Comparison of ENCODE assay signal across 6 fruit fly cellular contexts in the genomic region with DNA sequence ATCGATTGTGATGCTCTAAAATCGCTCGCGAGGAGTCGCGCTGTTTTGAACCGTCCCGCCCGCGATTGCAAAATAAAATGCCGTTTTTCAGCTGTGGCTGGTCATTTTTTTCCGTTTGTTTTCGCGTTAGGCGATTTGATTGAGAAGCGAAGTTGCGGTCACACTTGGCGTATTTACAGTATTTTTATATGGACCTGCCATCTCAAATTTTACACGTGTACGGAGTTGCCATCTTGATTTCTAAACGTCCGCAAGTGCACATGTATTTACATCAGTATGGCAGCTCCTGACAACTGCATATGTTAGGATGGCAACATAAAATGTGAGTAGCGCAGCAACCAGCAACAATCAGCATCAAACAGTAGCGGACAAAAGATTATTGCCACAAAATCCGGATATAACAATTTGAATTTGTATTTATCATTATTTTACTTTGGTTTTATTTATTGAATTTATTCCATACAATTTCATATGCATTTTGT.
TF ChIP-seq lines count a peak whose summit lies in the region.

A gene (minus strand): TSS at position 82 of the 482 bp plus-strand sequence.

- peak; percentile 77 to 79 for TF ChIP-seq CTCF in S2 (optimal IDR thresholded peaks at IDR 0.05; lab: Kevin White, UChicago)
- peak; percentile 78 for TF ChIP-seq CTCF in whole organism, embryonic (GFP tag; optimal IDR thresholded peaks at IDR 0.05; lab: Kevin White, UChicago)

TF ChIP-seq in whole organism, adult, 20 proteins besides CTCF, POLR2A, EP300 and RAD21 (continues in another document):
- TF ChIP-seq CG33017 (tag; optimal IDR thresholded peaks at IDR 0.05; lab: Kevin White, UChicago) (peak; percentile 83), cnc (optimal IDR thresholded peaks at IDR 0.05; lab: Kevin White, UChicago) (no peak), Hr96 (GFP tag; optimal IDR thresholded peaks at IDR 0.05; lab: Kevin White, UChicago) (peak; percentile 94), toe (GFP tag; optimal IDR thresholded peaks at IDR 0.05; lab: Kevin White, UChicago) (peak; percentile 92), CG7045 (GFP tag; optimal IDR thresholded peaks at IDR 0.05; lab: Kevin White, UChicago) (peak; percentile 89), tj (GFP tag; optimal IDR thresholded peaks at IDR 0.05; lab: Kevin White, UChicago) (peak; percentile 42), Mnt (GFP tag; optimal IDR thresholded peaks at IDR 0.05; lab: Kevin White, UChicago) (peak; percentile 93), bab1 (GFP tag; optimal IDR thresholded peaks at IDR 0.05; lab: Kevin White, UChicago) (peak; percentile 93), Clk (GFP tag; optimal IDR thresholded peaks at IDR 0.05; lab: Kevin White, UChicago) (peak; percentile 84), CG5204 (GFP tag; optimal IDR thresholded peaks at IDR 0.05; lab: Kevin White, UChicago) (peak; percentile 94), pad (GFP tag; optimal IDR thresholded peaks at IDR 0.05; lab: Kevin White, UChicago) (peak; percentile 81), CG14711 (tag; optimal IDR thresholded peaks at IDR 0.05; lab: Kevin White, UChicago) (peak; percentile 77), Crg-1 (GFP tag; optimal IDR thresholded peaks at IDR 0.05; lab: Kevin White, UChicago) (peak; percentile 93), CG11617 (GFP tag; optimal IDR thresholded peaks at IDR 0.05; lab: Kevin White, UChicago) (peak; percentile 85), CG12768 (GFP tag; optimal IDR thresholded peaks at IDR 0.05; lab: Kevin White, UChicago) (peak; percentile 67), ovo (GFP tag; optimal IDR thresholded peaks at IDR 0.05; lab: Kevin White, UChicago) (peak; percentile 97)

TF ChIP-seq in whole organism, embryonic, 481 proteins besides CTCF, POLR2A, EP300 and RAD21 (continues in another document):
- peak; percentile 89 for TF ChIP-seq grau (tag; optimal IDR thresholded peaks at IDR 0.05; lab: Kevin White, UChicago)
- TF ChIP-seq CG4360 (GFP tag; IDR thresholded peaks at IDR 0.05; lab: Robert Waterston, UW) = no peak
- TF ChIP-seq D19A (tag; optimal IDR thresholded peaks at IDR 0.05; lab: Kevin White, UChicago) = peak; percentile 48
- peak; percentile 90 for TF ChIP-seq CG12071 (GFP tag; optimal IDR thresholded peaks at IDR 0.05; lab: Kevin White, UChicago)
- peak; percentile 89 for TF ChIP-seq CG3163 (GFP tag; optimal IDR thresholded peaks at IDR 0.05; lab: Kevin White, UChicago)
- TF ChIP-seq CG10654 (GFP tag; optimal IDR thresholded peaks at IDR 0.05; lab: Kevin White, UChicago) = peak; percentile 96
- TF ChIP-seq HLHmδ (GFP tag; optimal IDR thresholded peaks at IDR 0.05; lab: Kevin White, UChicago) = peak; percentile 91
- TF ChIP-seq knrl (GFP tag; IDR thresholded peaks at IDR 0.05; lab: Robert Waterston, UW; ENCODE audit: partially characterized antibody) = no peak
- TF ChIP-seq Drgx (GFP tag; IDR thresholded peaks at IDR 0.05; lab: Robert Waterston, UW) = no peak
- peak; percentile 87 for TF ChIP-seq twi (tag; optimal IDR thresholded peaks at IDR 0.05; lab: Kevin White, UChicago)
- peak; percentile 80 for TF ChIP-seq D19B (GFP tag; optimal IDR thresholded peaks at IDR 0.05; lab: Kevin White, UChicago)
- TF ChIP-seq Doc3 (GFP tag; IDR thresholded peaks at IDR 0.05; lab: Robert Waterston, UW; ENCODE audit: partially characterized antibody) = no peak
- TF ChIP-seq pros (GFP tag; optimal IDR thresholded peaks at IDR 0.05; lab: Kevin White, UChicago) = no peak
- no peak for TF ChIP-seq ase (GFP tag; IDR thresholded peaks at IDR 0.05; lab: Robert Waterston, UW)
- TF ChIP-seq CG7786 (GFP tag; optimal IDR thresholded peaks at IDR 0.05; lab: Kevin White, UChicago) = peak; percentile 95
- peak; percentile 77 for TF ChIP-seq pfk (GFP tag; optimal IDR thresholded peaks at IDR 0.05; lab: Kevin White, UChicago)
- TF ChIP-seq her (GFP tag; optimal IDR thresholded peaks at IDR 0.05; lab: Kevin White, UChicago) = peak; percentile 92

TF ChIP-seq in whole organism, prepupa, 60 proteins besides CTCF, POLR2A, EP300 and RAD21 (continues in another document):
- TF ChIP-seq CG6808 (GFP tag; optimal IDR thresholded peaks at IDR 0.05; lab: Kevin White, UChicago) (peak; percentile 36), CG8119 (GFP tag; IDR thresholded peaks at IDR 0.05; lab: Robert Waterston, UW) (no peak), lz (GFP tag; optimal IDR thresholded peaks at IDR 0.05; lab: Kevin White, UChicago) (peak; percentile 94), topi (GFP tag; optimal IDR thresholded peaks at IDR 0.05; lab: Kevin White, UChicago) (peak; percentile 76), CG4318 (GFP tag; optimal IDR thresholded peaks at IDR 0.05; lab: Kevin White, UChicago) (no peak), ss (GFP tag; optimal IDR thresholded peaks at IDR 0.05; lab: Kevin White, UChicago) (peak; percentile 47 to 74), CG6163 (GFP tag; IDR thresholded peaks at IDR 0.05; lab: Robert Waterston, UW) (no peak), net (GFP tag; optimal IDR thresholded peaks at IDR 0.05; lab: Kevin White, UChicago) (no peak), CG16779 (tag; optimal IDR thresholded peaks at IDR 0.05; lab: Kevin White, UChicago) (peak; percentile 72), vri (GFP tag; optimal IDR thresholded peaks at IDR 0.05; lab: Kevin White, UChicago) (peak; percentile 55), CG34406 (GFP tag; optimal IDR thresholded peaks at IDR 0.05; lab: Kevin White, UChicago) (peak; percentile 74), CG11762 (GFP tag; optimal IDR thresholded peaks at IDR 0.05; lab: Kevin White, UChicago; ENCODE audit: insufficient read depth) (peak; percentile 63), Hr39 (GFP tag; optimal IDR thresholded peaks at IDR 0.05; lab: Kevin White, UChicago) (peak; percentile 94), Ets96B (tag; optimal IDR thresholded peaks at IDR 0.05; lab: Kevin White, UChicago) (peak; percentile 9), CG8319 (GFP tag; optimal IDR thresholded peaks at IDR 0.05; lab: Kevin White, UChicago) (peak; percentile 77), CG6854 (GFP tag; optimal IDR thresholded peaks at IDR 0.05; lab: Kevin White, UChicago) (peak; percentile 75), spab (GFP tag; optimal IDR thresholded peaks at IDR 0.05; lab: Kevin White, UChicago) (peak; percentile 8), dac (GFP tag; optimal IDR thresholded peaks at IDR 0.05; lab: Kevin White, UChicago) (peak; percentile 48)

TF ChIP-seq in whole organism, pupa, 21 proteins besides CTCF, POLR2A, EP300 and RAD21 (continues in another document):
- TF ChIP-seq rn (GFP tag; IDR thresholded peaks at IDR 0.05; lab: Robert Waterston, UW) (no peak), fd96Ca (GFP tag; IDR thresholded peaks at IDR 0.05; lab: Robert Waterston, UW) (no peak), CG10348 (GFP tag; IDR thresholded peaks at IDR 0.05; lab: Robert Waterston, UW) (no peak), CG4496 (GFP tag; IDR thresholded peaks at IDR 0.05; lab: Robert Waterston, UW) (no peak), Ets98B (GFP tag; IDR thresholded peaks at IDR 0.05; lab: Robert Waterston, UW) (no peak), CG34367 (tag; optimal IDR thresholded peaks at IDR 0.05; lab: Kevin White, UChicago) (peak; percentile 87), CG12605 (GFP tag; IDR thresholded peaks at IDR 0.05; lab: Robert Waterston, UW) (no peak), D1 (tag; optimal IDR thresholded peaks at IDR 0.05; lab: Kevin White, UChicago) (peak; percentile 77), EcR (GFP tag; optimal IDR thresholded peaks at IDR 0.05; lab: Kevin White, UChicago) (peak; percentile 29), CG13204 (GFP tag; optimal IDR thresholded peaks at IDR 0.05; lab: Kevin White, UChicago) (peak; percentile 21), CG14655 (GFP tag; optimal IDR thresholded peaks at IDR 0.05; lab: Kevin White, UChicago) (no peak), CG8159 (tag; optimal IDR thresholded peaks at IDR 0.05; lab: Kevin White, UChicago) (peak; percentile 53), Pif1B (GFP tag; optimal IDR thresholded peaks at IDR 0.05; lab: Kevin White, UChicago) (no peak), Snoo (tag; optimal IDR thresholded peaks at IDR 0.05; lab: Kevin White, UChicago) (peak; percentile 83), CG15710 (tag; optimal IDR thresholded peaks at IDR 0.05; lab: Kevin White, UChicago) (peak; percentile 74), CG17806 (tag; optimal IDR thresholded peaks at IDR 0.05; lab: Kevin White, UChicago) (peak; percentile 36), CG32121 (GFP tag; IDR thresholded peaks at IDR 0.05; lab: Robert Waterston, UW) (no peak), CG8301 (tag; optimal IDR thresholded peaks at IDR 0.05; lab: Kevin White, UChicago) (no peak), CG9948 (tag; optimal IDR thresholded peaks at IDR 0.05; lab: Kevin White, UChicago) (peak; percentile 30), Pif1A (GFP tag; optimal IDR thresholded peaks at IDR 0.05; lab: Kevin White, UChicago) (no peak)

TF ChIP-seq in whole organism, wandering third instar larva, 38 proteins besides CTCF, POLR2A, EP300 and RAD21 (continues in another document):
- TF ChIP-seq Myc (optimal IDR thresholded peaks at IDR 0.05; lab: Kevin White, UChicago) (peak; percentile 63), jim (GFP tag; optimal IDR thresholded peaks at IDR 0.05; lab: Kevin White, UChicago) (peak; percentile 25), dmrt93B (GFP tag; optimal IDR thresholded peaks at IDR 0.05; lab: Kevin White, UChicago) (peak; percentile 95), Mio (GFP tag; optimal IDR thresholded peaks at IDR 0.05; lab: Kevin White, UChicago) (peak; percentile 79), Hnf4 (GFP tag; optimal IDR thresholded peaks at IDR 0.05; lab: Kevin White, UChicago) (peak; percentile 91), Dif (GFP tag; optimal IDR thresholded peaks at IDR 0.05; lab: Kevin White, UChicago; ENCODE audit: partially characterized antibody) (peak; percentile 98), fru (GFP tag; optimal IDR thresholded peaks at IDR 0.05; lab: Kevin White, UChicago) (peak; percentile 85), usp (GFP tag; optimal IDR thresholded peaks at IDR 0.05; lab: Kevin White, UChicago) (no peak), Vsx2 (GFP tag; optimal IDR thresholded peaks at IDR 0.05; lab: Kevin White, UChicago; ENCODE audit: partially characterized antibody) (peak; percentile 75), Dfd (GFP tag; optimal IDR thresholded peaks at IDR 0.05; lab: Kevin White, UChicago) (no peak), lola (GFP tag; optimal IDR thresholded peaks at IDR 0.05; lab: Kevin White, UChicago) (no peak), sv (GFP tag; optimal IDR thresholded peaks at IDR 0.05; lab: Kevin White, UChicago) (peak; percentile 96), pan (optimal IDR thresholded peaks at IDR 0.05; lab: Kevin White, UChicago) (no peak), Hr78 (GFP tag; optimal IDR thresholded peaks at IDR 0.05; lab: Kevin White, UChicago) (no peak), rgr (GFP tag; optimal IDR thresholded peaks at IDR 0.05; lab: Kevin White, UChicago) (peak; percentile 95), OdsH (GFP tag; optimal IDR thresholded peaks at IDR 0.05; lab: Kevin White, UChicago) (peak; percentile 77), N (GFP tag; optimal IDR thresholded peaks at IDR 0.05; lab: Kevin White, UChicago) (no peak), tai (GFP tag; optimal IDR thresholded peaks at IDR 0.05; lab: Kevin White, UChicago) (no peak), Rel (GFP tag; optimal IDR thresholded peaks at IDR 0.05; lab: Kevin White, UChicago) (no peak), Rel (tag; optimal IDR thresholded peaks at IDR 0.05; lab: Kevin White, UChicago) (peak; percentile 67), foxo (GFP tag; optimal IDR thresholded peaks at IDR 0.05; lab: Kevin White, UChicago) (peak; percentile 14 to 90), CG9705 (GFP tag; optimal IDR thresholded peaks at IDR 0.05; lab: Kevin White, UChicago) (peak; percentile 93)
